Fruit fly (Drosophila melanogaster) whole organism, embryonic: Measurements from ENCODE around the gene Frmd5.

Experiments
- Antp ChIP-seq: fragments of 200-800 bp; sonication (Bioruptor generic); optimal IDR thresholded peaks from 3 replicates; lab custom pipeline; 2016; ENCODE audit warnings: missing biosample characterization, missing genetic modification characterization
- B-H1 ChIP-seq: fragments of 200-800 bp; sonication (Bioruptor generic); IDR thresholded peaks from 3 replicates; pipeline ENCODE4 v1.3.6; 2022; ENCODE audit warnings: missing biosample characterization, missing genetic modification characterization
- Bgb ChIP-seq: fragments of 200-800 bp; sonication (Bioruptor generic); IDR thresholded peaks from 2 replicates; pipeline ENCODE4 v1.3.6; 2022; ENCODE audit warnings: missing biosample characterization, missing genetic modification characterization; ENCODE audit not compliant: partially characterized antibody
- CG1024 ChIP-seq: fragments of 200-800 bp; sonication (Bioruptor generic); IDR thresholded peaks from 2 replicates; pipeline ENCODE4 v1.3.6; 2022; ENCODE audit warnings: missing biosample characterization, missing genetic modification characterization
- CG10979 ChIP-seq: fragments of 200-800 bp; sonication (Bioruptor generic); optimal IDR thresholded peaks from 2 replicates; lab custom pipeline; 2018; ENCODE audit warnings: missing biosample characterization, mild to moderate bottlenecking, missing genetic modification characterization, moderate library complexity
- CG13424 ChIP-seq: fragments of 200-800 bp; sonication (Bioruptor generic); optimal IDR thresholded peaks from 2 replicates; lab custom pipeline; 2019; ENCODE audit warnings: missing biosample characterization, mild to moderate bottlenecking, missing genetic modification characterization, moderate library complexity
- CG14441 ChIP-seq: fragments of 200-800 bp; sonication (Bioruptor generic); IDR thresholded peaks from 2 replicates; pipeline ENCODE4 v1.3.6; 2022; ENCODE audit warnings: missing biosample characterization, missing genetic modification characterization
- CG1602 ChIP-seq: fragments of 200-800 bp; sonication (Bioruptor generic); optimal IDR thresholded peaks from 3 replicates; lab custom pipeline; 2016; ENCODE audit warnings: missing biosample characterization, missing genetic modification characterization
- CG17385 ChIP-seq: fragments of 200-800 bp; sonication (Bioruptor generic); optimal IDR thresholded peaks from 3 replicates; lab custom pipeline; 2018; ENCODE audit warnings: missing biosample characterization, mild to moderate bottlenecking, missing genetic modification characterization
- CG2712 ChIP-seq: fragments of 200-800 bp; optimal IDR thresholded peaks from 3 replicates; lab custom pipeline; 2019; ENCODE audit warnings: missing biosample characterization, mild to moderate bottlenecking, missing genetic modification characterization, moderate library complexity
- CG32772 ChIP-seq: fragments of 200-800 bp; sonication (Bioruptor generic); IDR thresholded peaks from 2 replicates; pipeline ENCODE4 v1.3.6; 2022; ENCODE audit warnings: missing biosample characterization, missing genetic modification characterization
- CG3407 ChIP-seq: fragments of 200-800 bp; sonication (Bioruptor generic); optimal IDR thresholded peaks from 2 replicates; lab custom pipeline; 2018; ENCODE audit warnings: missing biosample characterization, mild to moderate bottlenecking, missing genetic modification characterization
- CG3847 ChIP-seq: fragments of 200-800 bp; sonication (Bioruptor generic); IDR thresholded peaks from 2 replicates; pipeline ENCODE4 v1.3.6; 2022; ENCODE audit warnings: missing biosample characterization, missing genetic modification characterization
- CG4360 ChIP-seq: fragments of 200-800 bp; sonication (Bioruptor generic); IDR thresholded peaks from 2 replicates; pipeline ENCODE4 v1.3.6; 2022; ENCODE audit warnings: missing biosample characterization, missing genetic modification characterization
- CG5245 ChIP-seq: fragments of 200-800 bp; sonication (Bioruptor generic); optimal IDR thresholded peaks from 3 replicates; lab custom pipeline; 2016; ENCODE audit warnings: missing biosample characterization, missing genetic modification characterization
- CG6272 ChIP-seq: fragments of 200-800 bp; sonication (Bioruptor generic); IDR thresholded peaks from 2 replicates; pipeline ENCODE4 v1.3.6; 2022; ENCODE audit warnings: missing biosample characterization, missing genetic modification characterization
- CG6654 ChIP-seq: fragments of 200-800 bp; sonication (Bioruptor generic); optimal IDR thresholded peaks from 2 replicates; lab custom pipeline; 2017; ENCODE audit warnings: missing biosample characterization, mild to moderate bottlenecking, missing genetic modification characterization
- CG7963 ChIP-seq: fragments of 200-800 bp; sonication (Bioruptor generic); IDR thresholded peaks from 3 replicates; pipeline ENCODE4 v1.3.6; 2022; ENCODE audit warnings: missing biosample characterization, missing genetic modification characterization; ENCODE audit not compliant: partially characterized antibody
- CG7987 ChIP-seq: fragments of 200-800 bp; sonication (Bioruptor generic); optimal IDR thresholded peaks from 2 replicates; lab custom pipeline; 2018; ENCODE audit warnings: missing biosample characterization, mild to moderate bottlenecking, missing genetic modification characterization, moderate library complexity
- CG8290 ChIP-seq, 3 experiments: fragments of 200-800 bp; sonication (Bioruptor generic); optimal IDR thresholded peaks; 2 replicates each; lab custom pipeline; 2016 to 2019; ENCODE audit warnings: missing biosample characterization in 3 of 3, missing genetic modification characterization in 3 of 3, mild to moderate bottlenecking in 2 of 3, moderate library complexity in 1 of 3
- CG8359 ChIP-seq: fragments of 200-800 bp; sonication (Bioruptor generic); optimal IDR thresholded peaks from 2 replicates; lab custom pipeline; 2017; ENCODE audit warnings: missing biosample characterization, mild to moderate bottlenecking, missing genetic modification characterization, borderline replicate concordance
- CG8388 ChIP-seq: fragments of 200-800 bp; sonication (Bioruptor generic); optimal IDR thresholded peaks from 2 replicates; lab custom pipeline; 2019; ENCODE audit warnings: missing biosample characterization, mild to moderate bottlenecking, missing genetic modification characterization, moderate library complexity
- CG9797 ChIP-seq: fragments of 200-800 bp; sonication (Bioruptor generic); optimal IDR thresholded peaks from 3 replicates; lab custom pipeline; 2018; ENCODE audit warnings: missing biosample characterization, mild to moderate bottlenecking, missing genetic modification characterization
- CkIIα-i1 ChIP-seq: fragments of 200-800 bp; sonication (Bioruptor generic); IDR thresholded peaks from 2 replicates; pipeline ENCODE4 v1.3.6; 2022; ENCODE audit warnings: missing biosample characterization, missing genetic modification characterization
- Dbx ChIP-seq: fragments of 200-800 bp; sonication (Bioruptor generic); IDR thresholded peaks from 3 replicates; pipeline ENCODE4 v1.3.6; 2022; ENCODE audit warnings: missing biosample characterization, missing genetic modification characterization
- Dek ChIP-seq: fragments of 200-800 bp; sonication (Bioruptor generic); optimal IDR thresholded peaks from 3 replicates; lab custom pipeline; 2019; ENCODE audit warnings: missing biosample characterization, mild to moderate bottlenecking, missing genetic modification characterization, moderate library complexity
- E2f2 ChIP-seq: fragments of 200-800 bp; sonication (Bioruptor generic); IDR thresholded peaks from 2 replicates; pipeline ENCODE4 v1.3.6; 2022; ENCODE audit warnings: missing biosample characterization, missing genetic modification characterization
- Ets65A ChIP-seq: fragments of 200-800 bp; sonication (Bioruptor generic); peaks from one replicate; lab custom pipeline; 2016; ENCODE audit warnings: missing biosample characterization, missing genetic modification characterization
- HLH4C ChIP-seq: fragments of 200-800 bp; sonication (Bioruptor generic); IDR thresholded peaks from 3 replicates; pipeline ENCODE4 v1.3.6; 2022; ENCODE audit warnings: missing biosample characterization, missing genetic modification characterization; ENCODE audit not compliant: partially characterized antibody
- Max ChIP-seq: fragments of 200-800 bp; sonication (Bioruptor generic); optimal IDR thresholded peaks from 2 replicates; lab custom pipeline; 2016; ENCODE audit warnings: missing biosample characterization, mild to moderate bottlenecking, missing genetic modification characterization
- NC2α ChIP-seq: fragments of 200-800 bp; sonication (Bioruptor generic); optimal IDR thresholded peaks from 2 replicates; lab custom pipeline; 2016; ENCODE audit warnings: missing biosample characterization, missing genetic modification characterization
- Sin3A ChIP-seq: fragments of >200 bp; optimal IDR thresholded peaks from 2 replicates; lab custom pipeline; 2018
- Sry-δ ChIP-seq: fragments of 200-800 bp; sonication (Bioruptor generic); optimal IDR thresholded peaks from 2 replicates; lab custom pipeline; 2016; ENCODE audit warnings: missing biosample characterization, missing genetic modification characterization
- Xrp1 ChIP-seq: fragments of 200-800 bp; sonication (Bioruptor generic); IDR thresholded peaks from 2 replicates; pipeline ENCODE4 v1.3.6; 2022; ENCODE audit warnings: missing biosample characterization, missing genetic modification characterization
- bcd ChIP-seq: fragments of 200-800 bp; sonication (Bioruptor generic); optimal IDR thresholded peaks from 2 replicates; lab custom pipeline; 2017; ENCODE audit warnings: missing biosample characterization, mild to moderate bottlenecking, missing genetic modification characterization
- bigmax ChIP-seq: fragments of 200-800 bp; sonication (Bioruptor generic); optimal IDR thresholded peaks from 2 replicates; lab custom pipeline; 2018; ENCODE audit warnings: missing biosample characterization, mild to moderate bottlenecking, missing genetic modification characterization
- fd64A ChIP-seq: fragments of 200-800 bp; sonication (Bioruptor generic); optimal IDR thresholded peaks from 3 replicates; lab custom pipeline; 2018; ENCODE audit warnings: missing biosample characterization, mild to moderate bottlenecking, missing genetic modification characterization
- ken ChIP-seq: fragments of 200-800 bp; sonication (Bioruptor generic); IDR thresholded peaks from 3 replicates; pipeline ENCODE4 v1.3.6; 2022; ENCODE audit warnings: missing biosample characterization, missing genetic modification characterization
- lilli ChIP-seq: fragments of 200-800 bp; sonication (Bioruptor generic); optimal IDR thresholded peaks from 3 replicates; lab custom pipeline; 2016; ENCODE audit warnings: missing biosample characterization, missing genetic modification characterization
- onecut ChIP-seq: fragments of 200-800 bp; sonication (Bioruptor generic); IDR thresholded peaks from 2 replicates; pipeline ENCODE4 v1.3.6; 2022; ENCODE audit warnings: missing biosample characterization, missing genetic modification characterization
- pros ChIP-seq: fragments of 200-800 bp; sonication (Bioruptor generic); optimal IDR thresholded peaks from 3 replicates; lab custom pipeline; 2019; ENCODE audit warnings: missing biosample characterization, mild to moderate bottlenecking, missing genetic modification characterization, moderate library complexity
- salm ChIP-seq: fragments of 200-800 bp; sonication (Bioruptor generic); optimal IDR thresholded peaks from 2 replicates; lab custom pipeline; 2018; ENCODE audit warnings: missing biosample characterization, mild to moderate bottlenecking, missing genetic modification characterization
- slp2 ChIP-seq: fragments of 200-800 bp; sonication (Bioruptor generic); optimal IDR thresholded peaks from 2 replicates; lab custom pipeline; 2016; ENCODE audit warnings: missing biosample characterization, missing genetic modification characterization
- sqz ChIP-seq: fragments of 200-800 bp; sonication (Bioruptor generic); optimal IDR thresholded peaks from 3 replicates; lab custom pipeline; 2018; ENCODE audit warnings: missing biosample characterization, mild to moderate bottlenecking, missing genetic modification characterization
- stwl ChIP-seq: fragments of 200-800 bp; sonication (Bioruptor generic); optimal IDR thresholded peaks from 3 replicates; lab custom pipeline; 2018; ENCODE audit warnings: missing biosample characterization, mild to moderate bottlenecking, missing genetic modification characterization, moderate library complexity
- sug ChIP-seq: fragments of 200-800 bp; optimal IDR thresholded peaks from 2 replicates; lab custom pipeline; 2019; ENCODE audit warnings: missing biosample characterization, mild to moderate bottlenecking, missing genetic modification characterization, moderate library complexity
- trem ChIP-seq: fragments of 200-800 bp; optimal IDR thresholded peaks from 3 replicates; lab custom pipeline; 2019; ENCODE audit warnings: missing biosample characterization, mild to moderate bottlenecking, missing genetic modification characterization, moderate library complexity
- vvl ChIP-seq: fragments of 200-800 bp; sonication (Bioruptor generic); IDR thresholded peaks from 2 replicates; pipeline ENCODE4 v1.3.6; 2022; ENCODE audit warnings: missing biosample characterization, missing genetic modification characterization
- zf30C ChIP-seq: fragments of 200-800 bp; sonication (Bioruptor generic); optimal IDR thresholded peaks from 3 replicates; lab custom pipeline; 2018; ENCODE audit warnings: missing biosample characterization, mild to moderate bottlenecking, missing genetic modification characterization

Gene Frmd5

DNA sequence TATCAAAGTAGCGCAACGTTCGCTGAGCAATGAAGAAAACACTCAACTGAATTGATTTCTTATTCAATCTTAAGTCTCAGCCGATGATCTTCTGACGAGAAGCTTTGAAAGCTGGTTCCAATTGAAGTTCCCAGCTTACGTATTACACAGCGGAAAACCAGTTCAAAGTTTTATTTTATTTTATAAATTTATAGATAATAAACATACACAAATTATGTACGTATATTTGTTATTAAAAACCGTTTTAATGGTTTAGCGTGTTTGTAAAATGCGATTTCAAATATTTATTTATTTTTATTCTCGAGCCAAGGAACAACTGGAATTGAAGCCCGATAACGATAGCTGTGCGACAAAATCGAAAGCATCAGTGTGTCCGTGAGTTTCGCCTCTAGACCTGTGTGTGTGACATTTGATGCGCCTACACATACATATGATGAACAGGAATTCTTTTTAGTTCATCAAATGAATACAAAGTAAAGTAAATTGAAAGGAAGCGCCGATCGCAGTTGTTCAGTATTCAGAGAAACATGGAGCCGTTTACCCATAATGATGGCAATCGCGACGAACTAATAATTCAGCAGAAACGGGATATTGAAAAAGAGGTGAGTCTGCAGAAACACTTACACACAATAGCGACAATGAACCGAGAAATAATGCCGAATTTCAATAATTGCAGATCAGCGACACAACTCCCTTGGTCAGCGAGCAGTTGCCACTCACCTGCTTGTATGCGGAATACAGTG is 37.6 kb upstream of the Frmd5 start, which contains the start of the genes CG5390 and CG4968 (continued):
- TF ChIP-seq CG8290 (GFP tag; optimal IDR thresholded peaks at IDR 0.05; lab: Kevin White, UChicago) (peak; percentile 66), CG8290 (tag; optimal IDR thresholded peaks at IDR 0.05; lab: Kevin White, UChicago) (no peak), sqz (GFP tag; lab: Kevin White, UChicago) (peak; percentile 43), trem (peak; percentile 95), CG6272 (GFP tag; lab: Robert Waterston, UW) (no peak), CG9797 (GFP tag; lab: Kevin White, UChicago) (no peak), CG3407 (GFP tag; lab: Kevin White, UChicago) (peak; percentile 56), fd64A (GFP tag; lab: Kevin White, UChicago) (no peak), CG14441 (GFP tag; lab: Robert Waterston, UW) (peak; percentile 28; the same call in 1 of the 2 replicates), CG8388 (peak; percentile 64), Sry-δ (peak; percentile 76), Antp (peak; percentile 6), CG13424 (peak; percentile 82), CG3847 (GFP tag; lab: Robert Waterston, UW) (peak; percentile 64), Xrp1 (peak; percentile 62; the same call in 1 of the 2 replicates), bcd (no peak), HLH4C (GFP tag; lab: Robert Waterston, UW) (peak; percentile 48; the same call in 1 of the 3 replicates), NC2α (GFP tag; lab: Kevin White, UChicago) (no peak), slp2 (GFP tag; lab: Kevin White, UChicago) (no peak), sug (peak; percentile 72), CG1024 (GFP tag; lab: Robert Waterston, UW) (peak; percentile 17; the same call in 1 of the 2 replicates), CG2712 (tag; lab: Kevin White, UChicago) (peak; percentile 78), Sin3A (lab: Kevin White, UChicago) (no peak), CG17385 (GFP tag; lab: Kevin White, UChicago) (peak; percentile 68), CG1602 (GFP tag; lab: Kevin White, UChicago) (peak; percentile 8), bigmax (GFP tag; lab: Kevin White, UChicago) (no peak), stwl (tag; lab: Kevin White, UChicago) (peak; percentile 87), CG6654 (GFP tag; lab: Kevin White, UChicago) (no peak), E2f2 (GFP tag; lab: Robert Waterston, UW) (peak; percentile 70), vvl (GFP tag; lab: Robert Waterston, UW) (peak; percentile 82), Max (peak; percentile 50), Ets65A (GFP tag; lab: Kevin White, UChicago) (peak; percentile 89), ken (0 out of 3 replicates have a peak, but pooled peaks have one; percentile 54), CG5245 (GFP tag; lab: Kevin White, UChicago) (no peak), B-H1 (peak; percentile 34; the same call in 1 of the 3 replicates), Dek (tag; lab: Kevin White, UChicago) (no peak), CG32772 (GFP tag; lab: Robert Waterston, UW) (no peak), onecut (GFP tag; lab: Robert Waterston, UW) (peak; percentile 44), CG7987 (GFP tag; lab: Kevin White, UChicago) (no peak), CG7963 (GFP tag; lab: Robert Waterston, UW) (0 out of 3 replicates have a peak, but pooled peaks have one; percentile 17), salm (tag; lab: Kevin White, UChicago) (peak; percentile 58), CkIIα-i1 (GFP tag; lab: Robert Waterston, UW) (no peak), pros (peak; percentile 61), zf30C (GFP tag; lab: Kevin White, UChicago) (peak; percentile 74), Dbx (GFP tag; lab: Robert Waterston, UW) (peak; percentile 58; the same call in 1 of the 3 replicates), Bgb (GFP tag; lab: Robert Waterston, UW) (peak; percentile 31; the same call in 1 of the 2 replicates), lilli (GFP tag; lab: Kevin White, UChicago) (peak; percentile 65), CG10979 (tag; lab: Kevin White, UChicago) (peak; percentile 62), CG8359 (no peak), CG4360 (GFP tag; lab: Robert Waterston, UW) (no peak)
